Fruit fly (Drosophila melanogaster) whole organism, embryonic: ENCODE results near the gene CG4661.
A peak's percentile ranks its signal among the peaks of the same experiment; 100 is the strongest.

Experiments used
- ATbp ChIP-seq: fragments of 200-800 bp; sonication (Bioruptor generic); optimal IDR thresholded peaks from 2 replicates; lab custom pipeline; 2017; ENCODE audit warnings: missing biosample characterization, mild to moderate bottlenecking, missing genetic modification characterization, missing genetic modification reagents
- Blimp-1 ChIP-seq: fragments of 200-800 bp; sonication (Bioruptor generic); optimal IDR thresholded peaks from 3 replicates; lab custom pipeline; 2018; ENCODE audit warnings: missing biosample characterization, missing genetic modification characterization, mild to moderate bottlenecking, moderate library complexity, missing genetic modification reagents
- CG10274 ChIP-seq: fragments of 200-800 bp; sonication (Bioruptor generic); optimal IDR thresholded peaks from 3 replicates; lab custom pipeline; 2017; ENCODE audit warnings: missing biosample characterization, mild to moderate bottlenecking, missing genetic modification characterization
- CG10979 ChIP-seq: fragments of 200-800 bp; sonication (Bioruptor generic); optimal IDR thresholded peaks from 2 replicates; lab custom pipeline; 2018; ENCODE audit warnings: missing biosample characterization, mild to moderate bottlenecking, missing genetic modification characterization, moderate library complexity
- CG11504 ChIP-seq: fragments of 200-800 bp; sonication (Bioruptor generic); optimal IDR thresholded peaks from 3 replicates; lab custom pipeline; 2019; ENCODE audit warnings: missing biosample characterization, mild to moderate bottlenecking, missing genetic modification characterization, moderate library complexity
- CG15011 ChIP-seq: fragments of 200-800 bp; sonication (Bioruptor generic); optimal IDR thresholded peaks from 3 replicates; lab custom pipeline; 2018; ENCODE audit warnings: missing biosample characterization, mild to moderate bottlenecking, missing genetic modification characterization
- CG15696 ChIP-seq: fragments of 200-800 bp; sonication (Bioruptor generic); optimal IDR thresholded peaks from 2 replicates; lab custom pipeline; 2019; ENCODE audit warnings: missing biosample characterization, mild to moderate bottlenecking, missing genetic modification characterization, moderate library complexity
- CG1603 ChIP-seq: fragments of 200-800 bp; sonication (Bioruptor generic); optimal IDR thresholded peaks from 2 replicates; lab custom pipeline; 2019; ENCODE audit warnings: missing biosample characterization, mild to moderate bottlenecking, missing genetic modification characterization, moderate library complexity
- CG1647 ChIP-seq: fragments of 200-800 bp; sonication (Bioruptor generic); optimal IDR thresholded peaks from 3 replicates; lab custom pipeline; 2016; ENCODE audit warnings: missing biosample characterization, missing genetic modification characterization
- CG17385 ChIP-seq: fragments of 200-800 bp; sonication (Bioruptor generic); optimal IDR thresholded peaks from 3 replicates; lab custom pipeline; 2018; ENCODE audit warnings: missing biosample characterization, mild to moderate bottlenecking, missing genetic modification characterization
- CG18262 ChIP-seq: fragments of 200-800 bp; optimal IDR thresholded peaks from 3 replicates; lab custom pipeline; 2019; ENCODE audit warnings: missing biosample characterization, mild to moderate bottlenecking, missing genetic modification characterization, moderate library complexity
- CG30431 ChIP-seq: fragments of 200-800 bp; sonication (Bioruptor generic); optimal IDR thresholded peaks from 2 replicates; lab custom pipeline; 2017; ENCODE audit warnings: missing biosample characterization, missing genetic modification characterization
- CG3065 ChIP-seq: fragments of 200-800 bp; sonication (Bioruptor generic); optimal IDR thresholded peaks from 2 replicates; lab custom pipeline; 2016; ENCODE audit warnings: missing biosample characterization, missing genetic modification characterization
- CG31365 ChIP-seq: fragments of 200-800 bp; sonication (Bioruptor generic); optimal IDR thresholded peaks from 2 replicates; lab custom pipeline; 2018; ENCODE audit warnings: missing biosample characterization, mild to moderate bottlenecking, missing genetic modification characterization
- CG31441 ChIP-seq: fragments of 200-800 bp; sonication (Bioruptor generic); IDR thresholded peaks from 2 replicates; pipeline ENCODE4 v1.3.6; 2022; ENCODE audit warnings: missing biosample characterization, missing genetic modification characterization
- CG3281 ChIP-seq: fragments of 200-800 bp; sonication (Bioruptor generic); optimal IDR thresholded peaks from 3 replicates; lab custom pipeline; 2017; ENCODE audit warnings: missing biosample characterization, mild to moderate bottlenecking, missing genetic modification characterization
- CG3995 ChIP-seq: fragments of 200-800 bp; sonication (Bioruptor generic); optimal IDR thresholded peaks from 3 replicates; lab custom pipeline; 2016; ENCODE audit warnings: missing biosample characterization, missing genetic modification characterization
- CG4282 ChIP-seq: fragments of 200-800 bp; sonication (Bioruptor generic); optimal IDR thresholded peaks from 2 replicates; lab custom pipeline; 2016; ENCODE audit warnings: missing biosample characterization, missing genetic modification characterization
- CG5180 ChIP-seq: fragments of 200-800 bp; sonication (Bioruptor generic); optimal IDR thresholded peaks from 3 replicates; lab custom pipeline; 2017; ENCODE audit warnings: missing biosample characterization, missing genetic modification characterization, mild to moderate bottlenecking, moderate library complexity, missing genetic modification reagents
- CG5245 ChIP-seq: fragments of 200-800 bp; sonication (Bioruptor generic); optimal IDR thresholded peaks from 3 replicates; lab custom pipeline; 2016; ENCODE audit warnings: missing biosample characterization, missing genetic modification characterization
- CG6254 ChIP-seq: fragments of 200-800 bp; sonication (Bioruptor generic); optimal IDR thresholded peaks from 3 replicates; lab custom pipeline; 2017; ENCODE audit warnings: mild to moderate bottlenecking, missing biosample characterization, missing genetic modification reagents, missing genetic modification characterization
- CG8924 ChIP-seq: fragments of 200-800 bp; optimal IDR thresholded peaks from 3 replicates; lab custom pipeline; 2019; ENCODE audit warnings: missing biosample characterization, mild to moderate bottlenecking, missing genetic modification characterization, moderate library complexity
- CG9797 ChIP-seq: fragments of 200-800 bp; sonication (Bioruptor generic); optimal IDR thresholded peaks from 3 replicates; lab custom pipeline; 2018; ENCODE audit warnings: missing biosample characterization, mild to moderate bottlenecking, missing genetic modification characterization
- CTCF ChIP-seq: fragments of 200-800 bp; sonication (Bioruptor generic); optimal IDR thresholded peaks from 2 replicates; lab custom pipeline; 2017; ENCODE audit warnings: missing biosample characterization, mild to moderate bottlenecking, missing genetic modification characterization, moderate library complexity
- CkIIα-i1 ChIP-seq: fragments of 200-800 bp; sonication (Bioruptor generic); IDR thresholded peaks from 2 replicates; pipeline ENCODE4 v1.3.6; 2022; ENCODE audit warnings: missing biosample characterization, missing genetic modification characterization
- Deaf1 ChIP-seq: fragments of 200-800 bp; optimal IDR thresholded peaks from 3 replicates; lab custom pipeline; 2019; ENCODE audit warnings: missing biosample characterization, mild to moderate bottlenecking, missing genetic modification characterization, moderate library complexity
- Fer2 ChIP-seq: fragments of 200-800 bp; sonication (Bioruptor generic); optimal IDR thresholded peaks from 2 replicates; lab custom pipeline; 2018; ENCODE audit warnings: missing biosample characterization, mild to moderate bottlenecking, missing genetic modification characterization, moderate library complexity
- HLH4C ChIP-seq: fragments of 200-800 bp; sonication (Bioruptor generic); IDR thresholded peaks from 3 replicates; pipeline ENCODE4 v1.3.6; 2022; ENCODE audit warnings: missing biosample characterization, missing genetic modification characterization; ENCODE audit not compliant: partially characterized antibody
- MTF-1 ChIP-seq: fragments of 200-800 bp; sonication (Bioruptor generic); optimal IDR thresholded peaks from 2 replicates; lab custom pipeline; 2018; ENCODE audit warnings: missing biosample characterization, mild to moderate bottlenecking, missing genetic modification characterization, borderline replicate concordance
- Mrtf ChIP-seq: fragments of 200-800 bp; sonication (Bioruptor generic); IDR thresholded peaks from 3 replicates; pipeline ENCODE4 v1.3.6; 2022; ENCODE audit warnings: missing biosample characterization, missing genetic modification characterization
- Trl ChIP-seq, 3 experiments: fragments of >200 bp in 2 of 3; fragments of 200-800 bp in 1 of 3; sonication (Bioruptor generic) in 1 of 3; optimal IDR thresholded peaks; 2 replicates in 1 of 3; 3 replicates in 2 of 3; lab custom pipeline; 2016 to 2017; ENCODE audit warnings: missing biosample characterization in 1 of 3, missing genetic modification characterization in 1 of 3
- bsh ChIP-seq, 2 experiments: fragments of 200-800 bp; sonication (Bioruptor generic); optimal IDR thresholded peaks; 2 replicates each; lab custom pipeline; 2017 to 2018; ENCODE audit warnings: mild to moderate bottlenecking in 2 of 2, missing biosample characterization in 2 of 2, missing genetic modification characterization in 2 of 2, moderate library complexity in 1 of 2
- cg ChIP-seq: fragments of 200-800 bp; sonication (Bioruptor generic); optimal IDR thresholded peaks from 3 replicates; lab custom pipeline; 2019; ENCODE audit warnings: missing biosample characterization, mild to moderate bottlenecking, missing genetic modification characterization, moderate library complexity
- crol ChIP-seq: fragments of 200-800 bp; sonication (Bioruptor generic); IDR thresholded peaks from 2 replicates; pipeline ENCODE4 v1.3.6; 2022; ENCODE audit warnings: missing biosample characterization, missing genetic modification characterization
- fd64A ChIP-seq: fragments of 200-800 bp; sonication (Bioruptor generic); optimal IDR thresholded peaks from 3 replicates; lab custom pipeline; 2018; ENCODE audit warnings: missing biosample characterization, mild to moderate bottlenecking, missing genetic modification characterization
- grn ChIP-seq: fragments of 200-800 bp; sonication (Bioruptor generic); optimal IDR thresholded peaks from 3 replicates; lab custom pipeline; 2017; ENCODE audit warnings: missing biosample characterization, missing genetic modification characterization
- ind ChIP-seq: fragments of 200-800 bp; sonication (Bioruptor generic); optimal IDR thresholded peaks from 3 replicates; lab custom pipeline; 2016; ENCODE audit warnings: missing biosample characterization, missing genetic modification characterization
- lola ChIP-seq, 3 experiments: fragments of >200 bp in 2 of 3; fragments of 200-800 bp in 1 of 3; sonication (Bioruptor generic) in 1 of 3; optimal IDR thresholded peaks; 2 replicates each; lab custom pipeline; 2017 to 2019; ENCODE audit warnings: missing biosample characterization in 3 of 3, missing genetic modification characterization in 3 of 3, mild to moderate bottlenecking in 1 of 3, moderate library complexity in 1 of 3
- p53 ChIP-seq: fragments of 200-800 bp; sonication (Bioruptor generic); optimal IDR thresholded peaks from 2 replicates; lab custom pipeline; 2016; ENCODE audit warnings: missing biosample characterization, missing genetic modification characterization
- ro ChIP-seq: fragments of 200-800 bp; sonication (Bioruptor generic); IDR thresholded peaks from 2 replicates; pipeline ENCODE4 v1.3.6; 2022; ENCODE audit warnings: missing biosample characterization, missing genetic modification characterization
- schlank ChIP-seq: fragments of 200-800 bp; sonication (Bioruptor generic); optimal IDR thresholded peaks from 2 replicates; lab custom pipeline; 2018; ENCODE audit warnings: missing biosample characterization, mild to moderate bottlenecking, missing genetic modification characterization
- sens ChIP-seq: fragments of 200-800 bp; sonication (Bioruptor generic); peaks from one replicate; lab custom pipeline; 2016; ENCODE audit warnings: missing biosample characterization, missing genetic modification characterization
- so ChIP-seq: fragments of 200-800 bp; sonication (Bioruptor generic); IDR thresholded peaks from 3 replicates; pipeline ENCODE4 v1.3.6; 2022; ENCODE audit warnings: missing biosample characterization, missing genetic modification characterization
- ttk ChIP-seq: fragments of 200-800 bp; sonication (Bioruptor generic); IDR thresholded peaks from 2 replicates; pipeline ENCODE4 v2.1.2; 2022; ENCODE audit warnings: missing biosample characterization, missing genetic modification characterization

The CG4661 gene

dm6 chrX:12889075-12889474, 31.6 kb upstream of the CG4661 start (continued):
- TF ChIP-seq Trl (optimal IDR thresholded peaks at IDR 0.05; lab: Kevin White, UChicago): no peak
- TF ChIP-seq Trl (GFP tag; optimal IDR thresholded peaks at IDR 0.05; lab: Kevin White, UChicago): peak; percentile 5
- peak; percentile 47 for TF ChIP-seq CG31441 (GFP tag; lab: Robert Waterston, UW)
- peak; percentile 56 for TF ChIP-seq CG1603 (tag; lab: Kevin White, UChicago)
- peak; percentile 24 for TF ChIP-seq cg
- TF ChIP-seq CG17385 (GFP tag; lab: Kevin White, UChicago): peak; percentile 17
- TF ChIP-seq crol: no peak
- peak; percentile 72 for TF ChIP-seq fd64A (GFP tag; lab: Kevin White, UChicago)
- TF ChIP-seq lola (GFP tag; optimal IDR thresholded peaks at IDR 0.05; lab: Kevin White, UChicago): no peak
- peak; percentile 46 for TF ChIP-seq CG31365 (tag; lab: Kevin White, UChicago)
- peak; percentile 69 for TF ChIP-seq MTF-1
- peak in 1 of 2 experiments; percentile 50 for TF ChIP-seq bsh (GFP tag; optimal IDR thresholded peaks at IDR 0.05; lab: Kevin White, UChicago)
- TF ChIP-seq CG3995 (GFP tag; lab: Kevin White, UChicago): no peak
- TF ChIP-seq CkIIα-i1 (GFP tag; lab: Robert Waterston, UW): no peak
- TF ChIP-seq HLH4C (GFP tag; lab: Robert Waterston, UW): no peak
- TF ChIP-seq ro: no peak
- TF ChIP-seq CG3065 (GFP tag; lab: Kevin White, UChicago): no peak
- no peak for TF ChIP-seq CG10274
- peak; percentile 49 for TF ChIP-seq CG18262 (tag; lab: Kevin White, UChicago)
- peak; percentile 62 for TF ChIP-seq CG15696 (tag; lab: Kevin White, UChicago)
- TF ChIP-seq CTCF: peak; percentile 17
- peak; percentile 21 for TF ChIP-seq CG5180 (GFP tag; lab: Kevin White, UChicago)
- TF ChIP-seq ind (GFP tag; lab: Kevin White, UChicago): no peak
- TF ChIP-seq so (GFP tag; lab: Robert Waterston, UW): 0 out of 3 replicates have a peak, but pooled peaks have one; percentile 23
- no peak for TF ChIP-seq CG9797 (GFP tag; lab: Kevin White, UChicago)
- TF ChIP-seq Blimp-1: peak; percentile 45
- TF ChIP-seq ttk (GFP tag; lab: Robert Waterston, UW): no peak
- TF ChIP-seq CG30431: no peak
- TF ChIP-seq CG6254 (GFP tag; lab: Kevin White, UChicago): peak; percentile 56
- no peak for TF ChIP-seq CG8924 (tag; lab: Kevin White, UChicago)
- no peak for TF ChIP-seq CG3281 (GFP tag; lab: Kevin White, UChicago)
- no peak for TF ChIP-seq CG1647 (GFP tag; lab: Kevin White, UChicago)
- peak; percentile 15 for TF ChIP-seq Fer2 (tag; lab: Kevin White, UChicago)
- TF ChIP-seq CG4282 (GFP tag; lab: Kevin White, UChicago): no peak
- TF ChIP-seq schlank (tag; lab: Kevin White, UChicago): peak; percentile 33
- TF ChIP-seq CG11504: peak; percentile 30
- peak; percentile 15 for TF ChIP-seq grn
- TF ChIP-seq CG15011 (GFP tag; lab: Kevin White, UChicago): peak; percentile 28
- TF ChIP-seq Deaf1 (tag; lab: Kevin White, UChicago): no peak
- TF ChIP-seq ATbp (GFP tag; lab: Kevin White, UChicago): peak; percentile 68
- TF ChIP-seq CG10979 (tag; lab: Kevin White, UChicago): peak; percentile 27
- peak; percentile 88 for TF ChIP-seq sens (GFP tag; lab: Kevin White, UChicago)
- no peak for TF ChIP-seq CG5245 (GFP tag; lab: Kevin White, UChicago)
- TF ChIP-seq Mrtf: no peak
- TF ChIP-seq p53 (GFP tag; lab: Kevin White, UChicago): peak; percentile 16
